Worm (Caenorhabditis elegans) whole organism, midembryonic: ENCODE measurements around the gene nhr-100.

Experiments used
- T22C8.4 ChIP-seq: fragments of 200-800 bp; sonication (Bioruptor generic); IDR thresholded peaks from 2 replicates; pipeline ENCODE4 v1.3.6; 2022; ENCODE audit warnings: missing genetic modification characterization, missing compliant biosample characterization
- flt-1 ChIP-seq: fragments of 200-800 bp; sonication (Bioruptor generic); IDR thresholded peaks from 2 replicates; pipeline ENCODE4 v1.3.6; 2022; ENCODE audit warnings: missing genetic modification characterization, missing compliant biosample characterization
- klf-2 ChIP-seq: fragments of 200-800 bp; sonication (Bioruptor generic); conservative IDR thresholded peaks from 2 replicates; pipeline ENCODE4 v1.3.6; 2022; ENCODE audit warnings: missing genetic modification reagents, missing genetic modification characterization, missing compliant biosample characterization
- med-1 ChIP-seq: sonication (generic microtip); optimal IDR thresholded peaks from 2 replicates; lab custom pipeline; 2017; ENCODE audit warnings: missing genetic modification characterization, mild to moderate bottlenecking, missing compliant biosample characterization, antibody characterized with exemption, missing genetic modification reagents; ENCODE audit not compliant: insufficient read depth
- ref-1 ChIP-seq: fragments of 200-800 bp; sonication (Bioruptor generic); conservative IDR thresholded peaks from 2 replicates; pipeline ENCODE4 v1.3.6; 2022; ENCODE audit warnings: missing genetic modification reagents, missing genetic modification characterization, missing compliant biosample characterization
- tab-1 ChIP-seq: fragments of 200-800 bp; sonication (Bioruptor generic); IDR thresholded peaks from 2 replicates; pipeline ENCODE4 v1.3.6; 2022; ENCODE audit warnings: missing genetic modification characterization, missing compliant biosample characterization
- ztf-23 ChIP-seq: fragments of 200-800 bp; sonication (Bioruptor generic); IDR thresholded peaks from 2 replicates; pipeline ENCODE4 v1.3.6; 2022; ENCODE audit warnings: missing genetic modification reagents, missing genetic modification characterization, missing compliant biosample characterization
- ztf-29 ChIP-seq: fragments of 200-800 bp; sonication (Bioruptor generic); IDR thresholded peaks from 2 replicates; pipeline ENCODE4 v1.3.6; 2022; ENCODE audit warnings: missing genetic modification reagents, missing genetic modification characterization, missing compliant biosample characterization

DNA sequence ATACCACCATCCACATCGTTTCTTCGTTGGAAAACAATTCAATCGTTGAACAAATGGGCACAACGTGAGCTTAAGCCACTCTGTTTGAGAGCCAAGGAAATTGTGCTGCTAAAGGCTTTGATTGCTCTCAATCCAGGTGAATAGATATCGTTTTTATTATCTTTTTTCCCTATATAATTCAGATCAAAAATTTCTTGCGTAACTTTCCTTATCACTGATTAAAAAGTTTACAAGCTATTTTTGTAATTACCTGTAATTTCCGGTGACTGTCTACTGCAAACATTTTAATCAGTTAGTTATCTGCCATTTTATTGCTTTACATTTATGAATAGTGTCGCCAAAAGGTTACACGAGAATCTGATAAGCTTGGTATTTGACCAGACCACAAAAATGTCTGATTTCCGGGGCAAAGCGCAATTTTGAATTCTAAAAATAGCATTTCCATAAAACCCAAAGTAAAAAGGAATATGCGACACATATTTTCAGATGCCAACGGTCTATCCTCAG is 34.2 kb downstream of the nhr-100 start:
- TF ChIP-seq med-1 (GFP tag; lab: Kevin White, UChicago), result no peak
- no peak for TF ChIP-seq ztf-23 (GFP tag; lab: Robert Waterston, UW)
- TF ChIP-seq klf-2, result no peak
- no peak for TF ChIP-seq flt-1
- TF ChIP-seq tab-1 (GFP tag; lab: Robert Waterston, UW), result no peak
- no peak for TF ChIP-seq ref-1 (GFP tag; lab: Robert Waterston, UW)
- no peak for TF ChIP-seq ztf-29 (GFP tag; lab: Robert Waterston, UW)
- TF ChIP-seq T22C8.4 (GFP tag; lab: Robert Waterston, UW), result no peak
